Fruit fly (Drosophila melanogaster) whole organism, adult: ENCODE measurements around the gene sov.

ENCODE experiments used
- CG11617 ChIP-seq: fragments of 200-800 bp; sonication (Bioruptor generic); optimal IDR thresholded peaks from 2 replicates; lab custom pipeline; 2017; ENCODE audit warnings: mild to moderate bottlenecking, missing biosample characterization, missing genetic modification reagents, missing genetic modification characterization
- CG12768 ChIP-seq: fragments of 200-800 bp; sonication (Bioruptor generic); optimal IDR thresholded peaks from 2 replicates; lab custom pipeline; 2017; ENCODE audit warnings: missing biosample characterization, missing genetic modification characterization, mild to moderate bottlenecking, moderate library complexity, missing genetic modification reagents
- CG14711 ChIP-seq: fragments of 200-800 bp; sonication (Bioruptor generic); optimal IDR thresholded peaks from 2 replicates; lab custom pipeline; 2018; ENCODE audit warnings: missing biosample characterization, mild to moderate bottlenecking, missing genetic modification characterization, moderate library complexity
- CG1620 ChIP-seq: fragments of 200-800 bp; sonication (Bioruptor generic); optimal IDR thresholded peaks from 2 replicates; lab custom pipeline; 2016; ENCODE audit warnings: missing biosample characterization, missing genetic modification characterization
- CG33017 ChIP-seq: fragments of 200-800 bp; sonication (Bioruptor generic); optimal IDR thresholded peaks from 2 replicates; lab custom pipeline; 2018; ENCODE audit warnings: missing biosample characterization, mild to moderate bottlenecking, missing genetic modification characterization, moderate library complexity
- CG5204 ChIP-seq: fragments of 200-800 bp; sonication (Bioruptor generic); optimal IDR thresholded peaks from 2 replicates; lab custom pipeline; 2016; ENCODE audit warnings: missing biosample characterization, missing genetic modification characterization
- CG7045 ChIP-seq: fragments of 200-800 bp; sonication (Bioruptor generic); optimal IDR thresholded peaks from 2 replicates; lab custom pipeline; 2017; ENCODE audit warnings: missing biosample characterization, mild to moderate bottlenecking, missing genetic modification characterization
- CG7101 ChIP-seq: fragments of 200-800 bp; sonication (Bioruptor generic); optimal IDR thresholded peaks from 2 replicates; lab custom pipeline; 2018; ENCODE audit warnings: missing biosample characterization, mild to moderate bottlenecking, missing genetic modification characterization, moderate library complexity
- Clk ChIP-seq: fragments of 200-800 bp; sonication (Bioruptor generic); optimal IDR thresholded peaks from 2 replicates; lab custom pipeline; 2017; ENCODE audit warnings: missing biosample characterization, missing genetic modification characterization
- Crg-1 ChIP-seq: fragments of 200-800 bp; sonication (Bioruptor generic); optimal IDR thresholded peaks from 2 replicates; lab custom pipeline; 2016; ENCODE audit warnings: missing biosample characterization, missing genetic modification characterization
- Hr96 ChIP-seq: fragments of 200-800 bp; sonication (Bioruptor generic); optimal IDR thresholded peaks from 2 replicates; lab custom pipeline; 2016; ENCODE audit warnings: missing biosample characterization, missing genetic modification characterization
- Mnt ChIP-seq: fragments of 200-800 bp; sonication (Bioruptor generic); optimal IDR thresholded peaks from 2 replicates; lab custom pipeline; 2016; ENCODE audit warnings: missing biosample characterization, mild to moderate bottlenecking, missing genetic modification characterization
- bab1 ChIP-seq: fragments of 200-800 bp; sonication (Bioruptor generic); optimal IDR thresholded peaks from 3 replicates; lab custom pipeline; 2019; ENCODE audit warnings: missing biosample characterization, mild to moderate bottlenecking, missing genetic modification characterization, moderate library complexity
- cic ChIP-seq: fragments of 200-800 bp; sonication (Bioruptor generic); optimal IDR thresholded peaks from 2 replicates; lab custom pipeline; 2017; ENCODE audit warnings: missing biosample characterization, mild to moderate bottlenecking, missing genetic modification characterization, moderate library complexity
- cnc ChIP-seq, 2 experiments: fragments of >200 bp; optimal IDR thresholded peaks; 2 replicates each; lab custom pipeline; 2017
- kay ChIP-seq: fragments of 200-800 bp; sonication (Bioruptor generic); peaks from one replicate; lab custom pipeline; 2016; ENCODE audit warnings: missing biosample characterization, missing genetic modification characterization, borderline replicate concordance
- ovo ChIP-seq: fragments of 200-800 bp; sonication (Bioruptor generic); optimal IDR thresholded peaks from 2 replicates; lab custom pipeline; 2016; ENCODE audit warnings: missing biosample characterization, missing genetic modification characterization
- pad ChIP-seq: fragments of 200-800 bp; sonication (Bioruptor generic); optimal IDR thresholded peaks from 3 replicates; lab custom pipeline; 2017; ENCODE audit warnings: missing biosample characterization, missing genetic modification characterization, mild to moderate bottlenecking, moderate library complexity, missing genetic modification reagents
- tj ChIP-seq: fragments of 200-800 bp; sonication (Bioruptor generic); optimal IDR thresholded peaks from 3 replicates; lab custom pipeline; 2017; ENCODE audit warnings: missing biosample characterization, mild to moderate bottlenecking, missing genetic modification characterization, moderate library complexity
- toe ChIP-seq: fragments of 200-800 bp; sonication (Bioruptor generic); optimal IDR thresholded peaks from 2 replicates; lab custom pipeline; 2016; ENCODE audit warnings: missing biosample characterization, missing genetic modification characterization

Gene sov

dm6 chrX:6756175-6756718, at the start of gene sov:
TSS of gene sov (plus strand) at chrX:6756322.
- TF ChIP-seq Crg-1 (GFP tag; lab: Kevin White, UChicago) (peak; percentile 23), tj (GFP tag; lab: Kevin White, UChicago) (peak; percentile 79), CG12768 (no peak), toe (GFP tag; lab: Kevin White, UChicago) (peak; percentile 6), CG11617 (peak; percentile 16), ovo (GFP tag; lab: Kevin White, UChicago) (peak; percentile 34), CG7101 (tag; lab: Kevin White, UChicago) (no peak), CG14711 (tag; lab: Kevin White, UChicago) (no peak), CG5204 (GFP tag; lab: Kevin White, UChicago) (no peak), pad (GFP tag; lab: Kevin White, UChicago) (no peak), CG7045 (GFP tag; lab: Kevin White, UChicago) (no peak), Hr96 (no peak), Clk (GFP tag; lab: Kevin White, UChicago) (no peak)

dm6 chrX:6706570-6707306, 49.4 kb upstream of the sov start:
- TF ChIP-seq CG7101 (tag; lab: Kevin White, UChicago) = no peak
- TF ChIP-seq CG1620 = no peak
- TF ChIP-seq Mnt (GFP tag; lab: Kevin White, UChicago) = no peak
- no peak for TF ChIP-seq CG7045 (GFP tag; lab: Kevin White, UChicago)
- TF ChIP-seq cic (GFP tag; lab: Kevin White, UChicago) = peak; percentile 67
- no peak for TF ChIP-seq tj (GFP tag; lab: Kevin White, UChicago)
- no peak for TF ChIP-seq cnc (optimal IDR thresholded peaks at IDR 0.05; lab: Kevin White, UChicago)
- peak; percentile 23 for TF ChIP-seq bab1 (GFP tag; lab: Kevin White, UChicago)
- TF ChIP-seq Crg-1 (GFP tag; lab: Kevin White, UChicago) = no peak
- TF ChIP-seq CG14711 (tag; lab: Kevin White, UChicago) = no peak

DNA sequence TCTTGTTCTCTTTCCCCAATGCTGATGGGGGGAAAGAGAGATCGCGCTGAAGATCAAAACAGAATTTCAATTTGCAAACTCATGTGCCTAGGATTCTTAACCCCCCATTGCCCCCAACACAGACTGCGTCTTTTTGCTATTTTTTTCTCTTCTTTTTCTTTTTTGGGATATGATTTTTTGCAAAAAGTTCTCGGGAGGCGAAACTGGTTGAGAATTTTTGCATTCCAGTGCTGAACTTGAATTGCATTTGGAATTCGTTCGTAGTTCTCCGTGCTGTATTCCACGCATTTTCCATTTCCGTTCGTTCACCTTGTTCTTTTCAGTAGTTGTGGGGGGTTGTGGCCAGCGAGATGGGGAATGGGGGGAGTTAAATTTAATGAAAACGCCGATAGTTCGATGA, 48.0 kb upstream of the sov start:
- TF ChIP-seq CG12768 (no peak), toe (GFP tag; lab: Kevin White, UChicago) (no peak), cnc (optimal IDR thresholded peaks at IDR 0.05; lab: Kevin White, UChicago) (no peak), Hr96 (no peak), bab1 (GFP tag; lab: Kevin White, UChicago) (no peak), ovo (GFP tag; lab: Kevin White, UChicago) (no peak), tj (GFP tag; lab: Kevin White, UChicago) (no peak), CG7045 (GFP tag; lab: Kevin White, UChicago) (no peak)

DNA sequence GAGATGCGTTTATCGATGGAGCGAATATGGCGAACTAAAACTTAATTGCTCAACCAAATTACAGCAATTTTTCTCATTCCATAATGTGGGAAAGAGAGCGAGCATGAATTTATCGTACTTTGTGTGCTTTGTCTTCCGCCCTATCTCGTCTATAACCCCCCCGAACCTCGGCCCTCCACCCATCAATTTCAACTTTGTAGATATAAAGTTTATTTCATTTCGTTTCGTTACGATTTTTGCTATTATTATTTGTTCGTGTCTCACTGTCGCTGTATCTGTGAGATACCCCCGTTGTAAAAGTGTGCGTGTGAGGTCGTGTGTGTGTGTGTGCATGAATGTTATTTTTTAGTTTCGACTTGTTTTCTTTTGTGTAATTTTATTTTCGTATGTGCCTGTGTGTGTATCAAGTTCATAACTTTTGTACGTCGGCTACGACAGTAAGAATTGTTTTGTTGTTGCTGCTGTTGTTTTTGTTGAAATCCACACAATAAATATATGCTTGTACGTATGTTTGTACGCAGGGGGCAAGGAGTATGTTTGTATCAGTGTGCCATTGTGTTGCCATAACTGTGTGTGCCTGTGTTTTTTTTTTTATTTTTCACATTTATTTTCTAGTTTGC, 47.4 kb upstream of the sov start:
- TF ChIP-seq CG12768 (no peak), kay (no peak), CG7045 (GFP tag; lab: Kevin White, UChicago) (no peak), CG7101 (tag; lab: Kevin White, UChicago) (no peak), Crg-1 (GFP tag; lab: Kevin White, UChicago) (no peak), tj (GFP tag; lab: Kevin White, UChicago) (no peak), CG1620 (no peak), cic (GFP tag; lab: Kevin White, UChicago) (peak; percentile 52)

- no peak for TF ChIP-seq CG33017
- TF ChIP-seq kay = no peak
- no peak for TF ChIP-seq CG5204 (GFP tag; lab: Kevin White, UChicago)
- TF ChIP-seq Hr96 = no peak
- TF ChIP-seq toe (GFP tag; lab: Kevin White, UChicago) = no peak
- TF ChIP-seq CG11617 = no peak
These were observed 46.7 kb upstream of the sov start for dm6 chrX:6709252-6710037.

- peak; percentile 64 for TF ChIP-seq kay
- TF ChIP-seq pad (GFP tag; lab: Kevin White, UChicago) = no peak
These were observed 45.9 kb upstream of the sov start for dm6 chrX:6710258-6710657.

DNA sequence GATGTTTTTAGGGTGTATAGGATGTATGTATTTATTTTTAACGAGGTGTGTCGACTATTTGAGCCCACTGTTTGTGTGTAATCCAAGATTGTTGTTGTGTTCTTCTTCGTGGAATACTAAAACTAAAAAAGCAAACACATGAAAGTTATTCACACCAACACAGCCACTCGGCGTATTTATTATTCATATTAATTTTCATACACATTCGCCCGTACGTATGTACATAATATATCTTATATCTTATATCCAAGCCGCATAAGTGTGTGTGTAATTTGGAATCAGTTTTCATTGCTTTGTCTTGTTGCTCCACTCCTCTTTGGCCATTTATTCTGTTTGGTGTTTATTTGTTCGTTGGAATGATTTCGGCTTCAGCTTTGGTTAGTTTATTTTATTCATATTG, 45.5 kb upstream of the sov start:
- TF ChIP-seq tj (GFP tag; lab: Kevin White, UChicago) (peak; percentile 34), CG1620 (no peak), CG33017 (no peak)
